Worm (Caenorhabditis elegans): ENCODE measurements around the gene nhr-158.

- TF ChIP-seq nhr-85 (tag) (no peak), Y116A8C.19 (tag; optimal IDR thresholded peaks at IDR 0.05; ENCODE audit: borderline replicate concordance) (no peak), sox-4 (tag; optimal IDR thresholded peaks at IDR 0.05) (no peak), lsy-2 (tag; optimal IDR thresholded peaks at IDR 0.05) (no peak), unc-98 (GFP tag; IDR thresholded peaks at IDR 0.05) (no peak), efl-1 (optimal IDR thresholded peaks at IDR 0.05) (no peak), efl-1 (GFP tag; optimal IDR thresholded peaks at IDR 0.05 in 1 of 2) (no peak), mdl-1 (tag; optimal IDR thresholded peaks at IDR 0.05) (no peak), snu-23 (GFP tag; optimal IDR thresholded peaks at IDR 0.05) (no peak), dpl-1 (GFP tag; optimal IDR thresholded peaks at IDR 0.05) (no peak), mep-1 (tag; optimal IDR thresholded peaks at IDR 0.05) (no peak), C34B4.2 (tag; optimal IDR thresholded peaks at IDR 0.05) (no peak), nhr-12 (tag; optimal IDR thresholded peaks at IDR 0.05) (no peak), elt-2 (tag; optimal IDR thresholded peaks at IDR 0.05) (no peak)
Observed at ce11 chrV:3832661-3833060, 41.3 kb downstream of the nhr-158 start.
